Worm (Caenorhabditis elegans) whole organism, late embryonic: ENCODE measurements around the gene set-21.

Source experiments
- ama-1 ChIP-seq: fragments of 150-350 bp; optimal IDR thresholded peaks from 2 replicates; lab custom pipeline; 2014
- ceh-19 ChIP-seq: fragments of 200-800 bp; sonication (Bioruptor generic); optimal IDR thresholded peaks from 2 replicates; lab custom pipeline; 2018; ENCODE audit warnings: mild to moderate bottlenecking, missing genetic modification characterization, missing compliant biosample characterization
- ceh-31 ChIP-seq: sonication (generic microtip); optimal IDR thresholded peaks from 2 replicates; lab custom pipeline; 2016; ENCODE audit warnings: missing genetic modification characterization, missing compliant biosample characterization
- ceh-9 ChIP-seq: sonication (generic microtip); optimal IDR thresholded peaks from 2 replicates; lab custom pipeline; 2016; ENCODE audit warnings: mild to moderate bottlenecking, missing genetic modification characterization, inconsistent platforms, missing compliant biosample characterization
- che-1 ChIP-seq: sonication (generic microtip); optimal IDR thresholded peaks from 2 replicates; lab custom pipeline; 2016; ENCODE audit warnings: mild to moderate bottlenecking, missing genetic modification characterization, missing compliant biosample characterization
- hlh-8 ChIP-seq: sonication (generic microtip); optimal IDR thresholded peaks from 2 replicates; lab custom pipeline; 2016; ENCODE audit warnings: missing genotype, missing genetic modification characterization, missing compliant biosample characterization
- mec-3 ChIP-seq: sonication (generic microtip); optimal IDR thresholded peaks from 2 replicates; lab custom pipeline; 2016; ENCODE audit warnings: borderline replicate concordance, missing genetic modification characterization, missing compliant biosample characterization
- pax-1 ChIP-seq: fragments of 150-350 bp; optimal IDR thresholded peaks from 2 replicates; lab custom pipeline; 2014; ENCODE audit warnings: missing biosample characterization, missing genetic modification characterization
- sdc-2 ChIP-seq: sonication (generic microtip); optimal IDR thresholded peaks from 2 replicates; lab custom pipeline; 2016; ENCODE audit warnings: missing genotype, missing genetic modification characterization, missing compliant biosample characterization
- ttx-3 ChIP-seq: sonication (generic microtip); optimal IDR thresholded peaks from 2 replicates; lab custom pipeline; 2016; ENCODE audit warnings: missing genetic modification reagents, missing genetic modification characterization, missing compliant biosample characterization

DNA sequence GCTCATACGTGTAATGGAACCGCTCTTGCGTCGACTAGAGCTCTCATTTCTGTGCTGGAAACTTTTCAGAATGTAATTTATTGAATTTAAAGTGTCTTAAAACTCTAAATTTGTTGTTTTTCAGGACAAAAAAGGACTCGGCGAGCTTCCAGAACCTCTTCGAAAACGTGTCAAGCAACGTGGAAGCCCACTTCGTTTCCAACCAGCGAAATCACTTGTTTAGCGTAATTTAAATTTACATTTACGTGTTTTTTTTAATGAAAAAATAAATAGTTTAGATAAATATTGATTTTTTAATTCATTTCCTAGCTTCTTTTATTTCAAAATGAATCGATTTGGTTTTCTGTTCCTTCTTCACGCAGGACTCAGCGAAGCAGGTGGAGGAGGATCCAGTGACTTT lies 31.0 kb upstream of the set-21 start, which contains the start of gene F55F10.3:
- TF ChIP-seq pax-1 (tag; lab: Kevin White, UChicago) (no peak), ceh-31 (tag; lab: Kevin White, UChicago) (no peak), ceh-9 (tag; lab: Kevin White, UChicago) (no peak), ceh-19 (GFP tag; lab: Kevin White, UChicago) (no peak), hlh-8 (tag; lab: Kevin White, UChicago) (no peak), ttx-3 (no peak), sdc-2 (no peak), ama-1 (no peak), che-1 (tag; lab: Kevin White, UChicago) (no peak), mec-3 (tag; lab: Kevin White, UChicago) (no peak)
